Fruit fly (Drosophila melanogaster): Measurements from ENCODE around the gene CG9521.
A peak's percentile ranks its signal among the peaks of the same experiment; 100 is the strongest.

CG9521 gene

dm6 chrX:14825922-14826617 is 27.0 kb downstream of the CG9521 start, which contains the start of gene rut (continued):
- no peak for TF ChIP-seq ttk (GFP tag; IDR thresholded peaks at IDR 0.05)
- peak; percentile 99 for TF ChIP-seq Deaf1 (tag; optimal IDR thresholded peaks at IDR 0.05)
- TF ChIP-seq tap (tag; optimal IDR thresholded peaks at IDR 0.05): no peak
- no peak for TF ChIP-seq CG4707 (GFP tag; optimal IDR thresholded peaks at IDR 0.05)
- TF ChIP-seq HLH4C (GFP tag; IDR thresholded peaks at IDR 0.05; ENCODE audit: partially characterized antibody): peak; percentile 93
- TF ChIP-seq sd (tag; optimal IDR thresholded peaks at IDR 0.05): no peak
- TF ChIP-seq Ada2b (GFP tag; IDR thresholded peaks at IDR 0.05): no peak
- TF ChIP-seq MESR4 (GFP tag; optimal IDR thresholded peaks at IDR 0.05): peak; percentile 4
- no peak for TF ChIP-seq fu2 (GFP tag; optimal IDR thresholded peaks at IDR 0.05)
- TF ChIP-seq stc (GFP tag; IDR thresholded peaks at IDR 0.05): 0 out of 2 replicates have a peak, but pooled peaks have one; percentile 26
- TF ChIP-seq CG4854 (GFP tag; optimal IDR thresholded peaks at IDR 0.05): no peak
- TF ChIP-seq CG10209 (GFP tag; optimal IDR thresholded peaks at IDR 0.05): no peak
- no peak for TF ChIP-seq CG12104 (GFP tag; optimal IDR thresholded peaks at IDR 0.05)
- peak; percentile 67 for TF ChIP-seq Dbx (GFP tag; IDR thresholded peaks at IDR 0.05)
- TF ChIP-seq ase (GFP tag; IDR thresholded peaks at IDR 0.05): no peak
- TF ChIP-seq croc (GFP tag; conservative IDR thresholded peaks at IDR 0.05): no peak
- TF ChIP-seq CG1024 (GFP tag; IDR thresholded peaks at IDR 0.05): no peak
- no peak for TF ChIP-seq Atf3 (GFP tag; optimal IDR thresholded peaks at IDR 0.05)
- no peak for TF ChIP-seq zen (tag; optimal IDR thresholded peaks at IDR 0.05)
- TF ChIP-seq Bteb2 (GFP tag; optimal IDR thresholded peaks at IDR 0.05): no peak
- no peak for TF ChIP-seq CG8924 (tag; optimal IDR thresholded peaks at IDR 0.05)
- no peak for TF ChIP-seq sqz (GFP tag; optimal IDR thresholded peaks at IDR 0.05)
- no peak for TF ChIP-seq CG30431 (GFP tag; optimal IDR thresholded peaks at IDR 0.05)
- no peak for TF ChIP-seq Usf (GFP tag; optimal IDR thresholded peaks at IDR 0.05)
- no peak for TF ChIP-seq ind (GFP tag; optimal IDR thresholded peaks at IDR 0.05)
- no peak for TF ChIP-seq CG31224 (GFP tag; IDR thresholded peaks at IDR 0.05)
- TF ChIP-seq dm (GFP tag; optimal IDR thresholded peaks at IDR 0.05): no peak
- no peak for TF ChIP-seq CG15479 (GFP tag; optimal IDR thresholded peaks at IDR 0.05)
- TF ChIP-seq Dip2 (GFP tag; IDR thresholded peaks at IDR 0.05): no peak
- peak; percentile 96 for TF ChIP-seq amos (GFP tag; IDR thresholded peaks at IDR 0.05; ENCODE audit: partially characterized antibody)
- peak; percentile 63 for TF ChIP-seq Dref (GFP tag; IDR thresholded peaks at IDR 0.05)
- TF ChIP-seq CG2116 (GFP tag; optimal IDR thresholded peaks at IDR 0.05): peak; percentile 17
- peak; percentile 41 for TF ChIP-seq vvl (GFP tag; IDR thresholded peaks at IDR 0.05)
- TF ChIP-seq CG6813 (GFP tag; optimal IDR thresholded peaks at IDR 0.05): no peak
- TF ChIP-seq maf-S (GFP tag; optimal IDR thresholded peaks at IDR 0.05): no peak
- TF ChIP-seq vnd (GFP tag; IDR thresholded peaks at IDR 0.05; ENCODE audit: partially characterized antibody): peak; percentile 95
- TF ChIP-seq CG34224 (GFP tag; IDR thresholded peaks at IDR 0.05; ENCODE audit: partially characterized antibody): peak; percentile 89
- TF ChIP-seq otp (GFP tag; IDR thresholded peaks at IDR 0.05): no peak
- no peak for TF ChIP-seq lola (GFP tag; optimal IDR thresholded peaks at IDR 0.05)
- TF ChIP-seq CG4820 (GFP tag; optimal IDR thresholded peaks at IDR 0.05): no peak
- no peak for TF ChIP-seq Aef1 (GFP tag; IDR thresholded peaks at IDR 0.05)
- peak; percentile 97 for TF ChIP-seq inv (GFP tag; IDR thresholded peaks at IDR 0.05; ENCODE audit: partially characterized antibody)
- TF ChIP-seq Kr (GFP tag; optimal IDR thresholded peaks at IDR 0.05): no peak
- TF ChIP-seq dati (GFP tag; IDR thresholded peaks at IDR 0.05): no peak
- TF ChIP-seq BEAF-32 (GFP tag; optimal IDR thresholded peaks at IDR 0.05): peak; percentile 88
- no peak for TF ChIP-seq CG34376 (GFP tag; optimal IDR thresholded peaks at IDR 0.05)
- TF ChIP-seq zfh1 (GFP tag; IDR thresholded peaks at IDR 0.05): 0 out of 3 replicates have a peak, but pooled peaks have one; percentile 9
- no peak for TF ChIP-seq CG7556 (GFP tag; optimal IDR thresholded peaks at IDR 0.05)
- TF ChIP-seq Hr51 (GFP tag; optimal IDR thresholded peaks at IDR 0.05): no peak
- no peak for TF ChIP-seq chif (GFP tag; optimal IDR thresholded peaks at IDR 0.05)

All from whole organism, embryonic.